Fruit fly (Drosophila melanogaster): ENCODE results near the gene tty.

Gene tty

DNA sequence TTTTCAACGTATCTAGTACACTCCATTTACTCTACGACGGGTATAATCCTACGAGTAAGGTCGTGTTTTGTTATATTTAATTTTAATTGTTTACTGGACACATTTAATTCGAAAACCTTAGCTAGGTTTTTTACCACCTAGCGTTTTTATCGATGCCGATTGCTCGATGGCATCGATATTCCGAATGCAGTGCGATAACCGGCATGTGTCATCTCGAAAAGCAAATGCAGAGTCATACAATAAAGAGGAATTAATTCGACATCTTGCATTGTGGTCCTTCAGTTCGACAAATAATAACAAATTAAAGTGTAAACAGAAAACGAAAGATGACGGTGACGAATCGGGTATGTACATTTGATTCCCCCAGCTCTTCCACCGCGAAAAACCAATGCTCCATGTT, 23.6 kb downstream of the tty start, which contains the start of gene Rpt6 (continued):
- TF ChIP-seq CG2116 (GFP tag; optimal IDR thresholded peaks at IDR 0.05) (peak; percentile 63), TFAM (GFP tag; optimal IDR thresholded peaks at IDR 0.05) (no peak), Dref (GFP tag; IDR thresholded peaks at IDR 0.05) (peak; percentile 95), CG3726 (GFP tag; IDR thresholded peaks at IDR 0.05) (no peak), mam (GFP tag; optimal IDR thresholded peaks at IDR 0.05) (no peak), Rfx (GFP tag; IDR thresholded peaks at IDR 0.05) (no peak), gfzf (GFP tag; optimal IDR thresholded peaks at IDR 0.05) (peak; percentile 43), CG5180 (GFP tag; optimal IDR thresholded peaks at IDR 0.05) (no peak), CkIIα-i1 (GFP tag; IDR thresholded peaks at IDR 0.05) (no peak), ind (GFP tag; optimal IDR thresholded peaks at IDR 0.05) (no peak), Mes4 (GFP tag; optimal IDR thresholded peaks at IDR 0.05) (no peak), CG18599 (GFP tag; optimal IDR thresholded peaks at IDR 0.05) (no peak), CG6791 (GFP tag; IDR thresholded peaks at IDR 0.05; ENCODE audit: partially characterized antibody) (peak; percentile 86), MTF-1 (GFP tag; optimal IDR thresholded peaks at IDR 0.05; ENCODE audit: borderline replicate concordance) (no peak), PHDP (tag; optimal IDR thresholded peaks at IDR 0.05) (no peak), Dbx (GFP tag; IDR thresholded peaks at IDR 0.05) (no peak), twi (tag; optimal IDR thresholded peaks at IDR 0.05) (no peak), vfl (GFP tag; optimal IDR thresholded peaks at IDR 0.05) (no peak), HLH4C (GFP tag; IDR thresholded peaks at IDR 0.05; ENCODE audit: partially characterized antibody) (peak; percentile 80), CG13424 (tag; optimal IDR thresholded peaks at IDR 0.05) (no peak), al (GFP tag; IDR thresholded peaks at IDR 0.05) (no peak), CHES-1-like (GFP tag; optimal IDR thresholded peaks at IDR 0.05) (peak; percentile 14), CG3281 (GFP tag; optimal IDR thresholded peaks at IDR 0.05) (no peak), vvl (GFP tag; IDR thresholded peaks at IDR 0.05) (no peak), Fer3 (tag; optimal IDR thresholded peaks at IDR 0.05) (no peak), Ada2b (GFP tag; IDR thresholded peaks at IDR 0.05) (no peak), dpn (GFP tag; optimal IDR thresholded peaks at IDR 0.05) (no peak), Drgx (GFP tag; IDR thresholded peaks at IDR 0.05) (no peak), CG11456 (GFP tag; IDR thresholded peaks at IDR 0.05) (no peak), fd3F (GFP tag; optimal IDR thresholded peaks at IDR 0.05) (no peak), Vsx1 (GFP tag; optimal IDR thresholded peaks at IDR 0.05) (no peak), CG14050 (GFP tag; IDR thresholded peaks at IDR 0.05) (no peak), pnt (GFP tag; optimal IDR thresholded peaks at IDR 0.05) (no peak), Deaf1 (tag; optimal IDR thresholded peaks at IDR 0.05) (no peak), repo (GFP tag; optimal IDR thresholded peaks at IDR 0.05) (no peak), Dip3 (GFP tag; optimal IDR thresholded peaks at IDR 0.05) (no peak), Bteb2 (GFP tag; optimal IDR thresholded peaks at IDR 0.05) (no peak), CG11560 (tag; IDR thresholded peaks at IDR 0.05) (no peak), tin (GFP tag; optimal IDR thresholded peaks at IDR 0.05) (no peak), caup (GFP tag; optimal IDR thresholded peaks at IDR 0.05; ENCODE audit: severe bottlenecking) (no peak), CG3163 (GFP tag; optimal IDR thresholded peaks at IDR 0.05) (no peak), CG1603 (tag; optimal IDR thresholded peaks at IDR 0.05) (peak; percentile 64), CG12155 (GFP tag; optimal IDR thresholded peaks at IDR 0.05) (no peak), Kr (GFP tag; optimal IDR thresholded peaks at IDR 0.05) (no peak), CG10209 (GFP tag; optimal IDR thresholded peaks at IDR 0.05) (no peak), MBD-R2 (GFP tag; IDR thresholded peaks at IDR 0.05) (peak; percentile 65), sima (GFP tag; optimal IDR thresholded peaks at IDR 0.05) (no peak), CG4328 (GFP tag; optimal IDR thresholded peaks at IDR 0.05) (no peak), Hr78 (GFP tag; optimal IDR thresholded peaks at IDR 0.05) (no peak), Hey (tag; optimal IDR thresholded peaks at IDR 0.05) (no peak), fru (optimal IDR thresholded peaks at IDR 0.05) (no peak), CG17186 (GFP tag; optimal IDR thresholded peaks at IDR 0.05) (no peak)
